Worm (Caenorhabditis elegans) whole organism, L1 larva: ENCODE data around the gene let-19.

ENCODE experiments used
- C16A3.4 ChIP-seq: fragments of 150-350 bp; optimal IDR thresholded peaks from 2 replicates; lab custom pipeline; 2014; ENCODE audit warnings: missing biosample characterization, missing genetic modification characterization
- C34B4.2 ChIP-seq: sonication (generic microtip); optimal IDR thresholded peaks from 2 replicates; lab custom pipeline; 2017; ENCODE audit warnings: mild to moderate bottlenecking, missing genetic modification characterization, missing compliant biosample characterization
- aha-1 ChIP-seq: fragments of 150-350 bp; optimal IDR thresholded peaks from 2 replicates; lab custom pipeline; 2014; ENCODE audit warnings: missing biosample characterization, missing genetic modification characterization
- alr-1 ChIP-seq: fragments of 200-800 bp; sonication (Bioruptor generic); optimal IDR thresholded peaks from 2 replicates; lab custom pipeline; 2018; ENCODE audit warnings: borderline replicate concordance, mild to moderate bottlenecking, missing genetic modification characterization, missing compliant biosample characterization
- aly-2 ChIP-seq: fragments of 150-350 bp; optimal IDR thresholded peaks from 2 replicates; lab custom pipeline; 2014; ENCODE audit warnings: missing biosample characterization, missing genetic modification characterization
- ceh-63 ChIP-seq: fragments of 200-800 bp; sonication (Bioruptor generic); optimal IDR thresholded peaks from 2 replicates; lab custom pipeline; 2018; ENCODE audit warnings: mild to moderate bottlenecking, missing genetic modification characterization, missing compliant biosample characterization
- ceh-8 ChIP-seq: fragments of 200-800 bp; sonication (Bioruptor generic); optimal IDR thresholded peaks from 2 replicates; lab custom pipeline; 2018; ENCODE audit warnings: mild to moderate bottlenecking, missing genetic modification characterization, moderate library complexity, missing compliant biosample characterization
- ceh-90 ChIP-seq: sonication (generic microtip); optimal IDR thresholded peaks from 2 replicates; lab custom pipeline; 2016; ENCODE audit warnings: missing genetic modification characterization, missing compliant biosample characterization
- ces-1 ChIP-seq: fragments of 150-350 bp; optimal IDR thresholded peaks from 2 replicates; lab custom pipeline; 2014; ENCODE audit warnings: missing biosample characterization, missing genetic modification reagents, missing genetic modification characterization
- dpl-1 ChIP-seq, 3 experiments: fragments of 150-350 bp in 2 of 3; sonication (generic microtip) in 1 of 3; optimal IDR thresholded peaks; 2 replicates each; lab custom pipeline; 2014 to 2017; ENCODE audit warnings: missing biosample characterization in 3 of 3, missing genetic modification characterization in 3 of 3, missing genetic modification reagents in 3 of 3
- dsc-1 ChIP-seq: sonication (generic microtip); optimal IDR thresholded peaks from 2 replicates; lab custom pipeline; 2016; ENCODE audit warnings: mild to moderate bottlenecking, missing genetic modification characterization, missing compliant biosample characterization
- efl-3 ChIP-seq: fragments of 200-800 bp; sonication (Bioruptor generic); optimal IDR thresholded peaks from 2 replicates; lab custom pipeline; 2018; ENCODE audit warnings: mild to moderate bottlenecking, missing genetic modification characterization, missing compliant biosample characterization
- egl-13 ChIP-seq: sonication (generic microtip); optimal IDR thresholded peaks from 2 replicates; lab custom pipeline; 2016; ENCODE audit warnings: missing genotype, missing genetic modification reagents, missing genetic modification characterization, missing compliant biosample characterization
- egl-27 ChIP-seq, 2 experiments: fragments of 150-350 bp in 1 of 2; sonication (generic microtip); optimal IDR thresholded peaks; 3 replicates each; lab custom pipeline; 2017 to 2018; ENCODE audit warnings: missing biosample characterization in 2 of 2, missing genetic modification characterization in 2 of 2, missing genetic modification reagents in 2 of 2
- fkh-8 ChIP-seq: sonication (generic microtip); optimal IDR thresholded peaks from 2 replicates; lab custom pipeline; 2016; ENCODE audit warnings: mild to moderate bottlenecking, missing genetic modification characterization, missing compliant biosample characterization
- fos-1 ChIP-seq: fragments of 150-350 bp; optimal IDR thresholded peaks from 2 replicates; lab custom pipeline; 2014; ENCODE audit warnings: missing biosample characterization, missing genetic modification characterization
- hlh-17 ChIP-seq: fragments of 200-800 bp; sonication (Bioruptor generic); optimal IDR thresholded peaks from 2 replicates; lab custom pipeline; 2018; ENCODE audit warnings: missing genetic modification characterization, mild to moderate bottlenecking, missing compliant biosample characterization, moderate library complexity, borderline replicate concordance
- hlh-4 ChIP-seq: sonication (generic microtip); optimal IDR thresholded peaks from 2 replicates; lab custom pipeline; 2016; ENCODE audit warnings: mild to moderate bottlenecking, missing genetic modification characterization, missing compliant biosample characterization
- isw-1 ChIP-seq: fragments of 200-800 bp; sonication (Bioruptor generic); IDR thresholded peaks from 2 replicates; pipeline ENCODE4 v1.3.6; 2022; ENCODE audit warnings: missing genetic modification characterization, missing compliant biosample characterization
- jun-1 ChIP-seq: fragments of 150-350 bp; optimal IDR thresholded peaks from 2 replicates; lab custom pipeline; 2014; ENCODE audit warnings: missing biosample characterization, missing genetic modification reagents, missing genetic modification characterization
- lin-13 ChIP-seq: fragments of 150-350 bp; optimal IDR thresholded peaks from 2 replicates; lab custom pipeline; 2014; ENCODE audit warnings: missing biosample characterization, missing genetic modification reagents, missing genetic modification characterization
- lin-14 ChIP-seq: fragments of 200-800 bp; sonication (Bioruptor generic); optimal IDR thresholded peaks from 2 replicates; lab custom pipeline; 2018; ENCODE audit warnings: mild to moderate bottlenecking, missing genetic modification characterization, moderate library complexity, missing compliant biosample characterization
- lin-35 ChIP-seq, 2 experiments: fragments of 150-350 bp; optimal IDR thresholded peaks; 2 replicates each; lab custom pipeline; 2014; ENCODE audit warnings: missing biosample characterization in 2 of 2, missing genetic modification characterization in 2 of 2, missing genetic modification reagents in 2 of 2
- mab-9 ChIP-seq: fragments of 200-800 bp; sonication (Bioruptor generic); IDR thresholded peaks from 2 replicates; pipeline ENCODE4 v1.3.6; 2022; ENCODE audit warnings: missing genetic modification reagents, missing genetic modification characterization, missing compliant biosample characterization
- mdl-1 ChIP-seq, 2 experiments: fragments of 150-350 bp; optimal IDR thresholded peaks; 2 replicates each; lab custom pipeline; 2014 to 2017; ENCODE audit warnings: missing biosample characterization in 2 of 2, missing genetic modification characterization in 2 of 2, inconsistent platforms in 1 of 2
- mef-2 ChIP-seq: fragments of 150-350 bp; optimal IDR thresholded peaks from 2 replicates; lab custom pipeline; 2014; ENCODE audit warnings: missing biosample characterization, missing genetic modification characterization
- nhr-12 ChIP-seq: sonication (generic microtip); optimal IDR thresholded peaks from 2 replicates; lab custom pipeline; 2017; ENCODE audit warnings: missing biosample characterization, missing genetic modification characterization
- nhr-19 ChIP-seq: fragments of 200-800 bp; sonication (Bioruptor generic); conservative IDR thresholded peaks from 2 replicates; pipeline ENCODE4 v1.3.6; 2022; ENCODE audit warnings: missing genetic modification characterization, missing compliant biosample characterization
- nhr-20 ChIP-seq: sonication (generic microtip); optimal IDR thresholded peaks from 2 replicates; lab custom pipeline; 2016; ENCODE audit warnings: mild to moderate bottlenecking, missing genetic modification characterization, missing compliant biosample characterization
- nhr-71 ChIP-seq: sonication (generic microtip); optimal IDR thresholded peaks from 2 replicates; lab custom pipeline; 2016; ENCODE audit warnings: mild to moderate bottlenecking, missing genetic modification characterization, moderate library complexity, missing compliant biosample characterization
- nhr-76 ChIP-seq: sonication (generic microtip); optimal IDR thresholded peaks from 2 replicates; lab custom pipeline; 2017; ENCODE audit warnings: missing biosample characterization, missing genetic modification characterization
- nhr-77 ChIP-seq: fragments of 150-350 bp; optimal IDR thresholded peaks from 2 replicates; lab custom pipeline; 2014; ENCODE audit warnings: missing biosample characterization, missing genetic modification characterization
- nhr-90 ChIP-seq: sonication (generic microtip); optimal IDR thresholded peaks from 2 replicates; lab custom pipeline; 2016; ENCODE audit warnings: mild to moderate bottlenecking, missing genetic modification characterization, missing compliant biosample characterization; ENCODE audit not compliant: poor library complexity
- pag-3 ChIP-seq: sonication (generic microtip); optimal IDR thresholded peaks from 2 replicates; lab custom pipeline; 2017; ENCODE audit warnings: missing genetic modification characterization, mild to moderate bottlenecking, missing compliant biosample characterization, antibody characterized with exemption, borderline replicate concordance; ENCODE audit not compliant: insufficient read depth
- pax-3 ChIP-seq: fragments of 200-800 bp; sonication (Bioruptor generic); optimal IDR thresholded peaks from 2 replicates; lab custom pipeline; 2018; ENCODE audit warnings: mild to moderate bottlenecking, missing genetic modification characterization, moderate library complexity, missing compliant biosample characterization
- skn-1 ChIP-seq: fragments of 150-350 bp; optimal IDR thresholded peaks from 2 replicates; lab custom pipeline; 2014; ENCODE audit warnings: missing biosample characterization, missing genetic modification characterization
- snu-23 ChIP-seq: sonication (generic microtip); optimal IDR thresholded peaks from 2 replicates; lab custom pipeline; 2016; ENCODE audit warnings: missing genetic modification characterization, missing compliant biosample characterization
- sox-4 ChIP-seq: sonication (generic microtip); optimal IDR thresholded peaks from 2 replicates; lab custom pipeline; 2016; ENCODE audit warnings: missing genetic modification characterization, missing compliant biosample characterization
- swsn-7 ChIP-seq: sonication (generic microtip); optimal IDR thresholded peaks from 2 replicates; lab custom pipeline; 2016; ENCODE audit warnings: missing genetic modification characterization, missing compliant biosample characterization
- tbx-2 ChIP-seq: sonication (generic microtip); optimal IDR thresholded peaks from 2 replicates; lab custom pipeline; 2016; ENCODE audit warnings: missing genetic modification characterization, missing compliant biosample characterization
- unc-130 ChIP-seq: fragments of 150-350 bp; optimal IDR thresholded peaks from 2 replicates; lab custom pipeline; 2017; ENCODE audit warnings: missing biosample characterization, missing genetic modification characterization, inconsistent platforms
- unc-62 ChIP-seq: fragments of 150-350 bp; optimal IDR thresholded peaks from 2 replicates; lab custom pipeline; 2014; ENCODE audit warnings: missing biosample characterization, missing genetic modification reagents, missing genetic modification characterization
- unc-86 ChIP-seq: sonication (generic microtip); optimal IDR thresholded peaks from 2 replicates; lab custom pipeline; 2016; ENCODE audit warnings: missing genetic modification characterization, missing compliant biosample characterization
- unc-98 ChIP-seq: fragments of 200-800 bp; sonication (Bioruptor generic); IDR thresholded peaks from 2 replicates; pipeline ENCODE4 v1.3.6; 2022; ENCODE audit warnings: missing genetic modification characterization, missing compliant biosample characterization
- vab-15 ChIP-seq: sonication (generic microtip); optimal IDR thresholded peaks from 2 replicates; lab custom pipeline; 2017; ENCODE audit warnings: missing genotype, mild to moderate bottlenecking, missing genetic modification characterization, missing compliant biosample characterization
- xbp-1 ChIP-seq: sonication (generic microtip); optimal IDR thresholded peaks from 2 replicates; lab custom pipeline; 2016; ENCODE audit warnings: missing genetic modification characterization, missing compliant biosample characterization
- zip-4 ChIP-seq: fragments of 200-800 bp; sonication (Bioruptor generic); optimal IDR thresholded peaks from 2 replicates; lab custom pipeline; 2018; ENCODE audit warnings: mild to moderate bottlenecking, missing genetic modification characterization, moderate library complexity, missing compliant biosample characterization

let-19 gene

DNA sequence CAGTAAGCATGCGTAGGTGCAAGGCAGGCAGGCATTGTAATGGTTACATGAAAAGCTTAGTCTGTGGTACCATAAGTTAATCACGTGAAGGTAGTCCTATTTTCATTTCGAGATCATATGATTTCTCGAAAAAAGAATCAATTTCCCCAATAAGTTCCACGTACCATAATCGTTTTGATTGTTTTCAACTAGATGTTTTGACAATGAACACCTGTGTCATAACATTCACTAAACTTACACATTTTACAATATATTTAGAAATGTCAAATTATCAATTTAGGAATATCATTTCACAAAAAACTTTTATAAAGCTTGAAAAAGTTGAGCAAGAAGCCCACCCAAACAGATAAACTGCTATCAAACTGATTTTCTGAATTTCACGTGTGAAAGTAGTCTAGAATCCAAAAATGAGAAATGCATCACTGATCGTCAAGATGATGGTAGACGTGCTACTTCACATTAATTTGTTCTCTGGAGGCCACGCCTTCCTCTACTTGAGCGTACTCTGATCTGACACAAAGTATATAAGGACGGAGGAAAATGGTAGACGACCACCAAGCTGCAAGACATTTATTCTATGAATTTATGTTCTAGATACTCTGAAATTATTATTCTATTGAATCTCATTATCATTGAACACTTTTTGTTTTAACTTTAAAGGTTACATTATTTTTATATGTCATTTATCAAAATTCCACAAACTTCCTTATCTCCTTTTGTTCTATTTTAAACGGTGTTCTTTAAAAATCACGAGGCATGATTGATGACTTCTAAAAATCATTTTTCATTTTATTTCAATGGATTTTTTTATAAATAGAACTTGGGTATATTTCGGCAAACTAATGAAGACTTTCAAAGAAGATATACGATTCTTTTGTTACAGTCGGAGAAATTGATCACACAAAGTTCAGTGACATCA lies 48.5 kb downstream of the let-19 start, which contains the start of gene F46C5.10 (continued):
- TF ChIP-seq sox-4 (tag; lab: Kevin White, UChicago), result no peak
- no peak for TF ChIP-seq ceh-90
- no peak for TF ChIP-seq unc-130 (tag; lab: Kevin White, UChicago)
- TF ChIP-seq hlh-17, result no peak
- peak; percentile 25 for TF ChIP-seq tbx-2 (tag; lab: Kevin White, UChicago)
- no peak for TF ChIP-seq xbp-1 (tag; lab: Kevin White, UChicago)
- no peak for TF ChIP-seq pax-3 (tag; lab: Kevin White, UChicago)
- no peak for TF ChIP-seq mab-9 (GFP tag; lab: Robert Waterston, UW)
- TF ChIP-seq fos-1 (tag; lab: Kevin White, UChicago), result no peak
- no peak for TF ChIP-seq aha-1 (tag; lab: Kevin White, UChicago)
- TF ChIP-seq pag-3 (tag; lab: Kevin White, UChicago), result no peak
- peak; percentile 55 for TF ChIP-seq nhr-20
- TF ChIP-seq mef-2, result no peak

DNA sequence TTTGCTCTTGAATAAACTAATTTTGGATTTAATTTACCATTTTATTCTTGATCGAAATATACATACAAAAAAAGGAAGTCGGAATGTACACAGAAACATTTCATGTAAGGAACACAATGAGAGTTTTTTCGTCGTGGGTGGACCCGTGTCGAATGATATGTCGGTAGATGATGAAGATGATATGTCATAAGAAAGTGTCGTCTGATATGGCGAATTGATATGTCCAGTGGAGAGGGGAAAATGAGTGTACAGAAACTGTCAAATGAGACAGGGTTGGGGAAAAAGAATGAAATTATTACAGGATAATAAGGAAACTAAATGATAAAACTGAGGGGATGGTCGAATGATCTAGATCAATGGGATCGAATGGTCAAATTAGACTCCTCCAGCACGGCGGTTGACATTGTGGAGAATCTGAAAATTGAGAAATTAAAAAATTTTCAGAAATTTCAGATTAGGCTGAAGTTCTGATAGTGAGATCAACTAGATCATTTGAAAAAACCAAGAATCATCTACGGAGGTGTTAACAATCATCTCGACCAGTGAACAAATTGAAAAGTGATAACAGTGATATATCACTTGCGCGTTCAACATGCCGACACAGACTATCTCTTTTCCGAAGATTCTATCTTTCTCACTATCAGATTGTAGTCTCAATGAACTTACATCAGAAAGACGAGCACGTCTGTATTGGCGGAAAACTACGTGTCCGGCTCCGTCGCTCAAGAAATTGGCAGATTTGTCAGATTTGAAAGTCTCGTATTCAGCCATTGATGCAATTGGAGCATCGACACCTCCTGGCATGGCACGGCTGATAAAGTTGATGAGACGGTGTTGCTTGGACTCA lies 49.6 kb downstream of the let-19 start:
- TF ChIP-seq unc-62 (GFP tag; lab: Kevin White, UChicago) (no peak), alr-1 (no peak), ces-1 (no peak), nhr-19 (peak; percentile 31; the same call in 1 of the 2 replicates), mdl-1 (tag; optimal IDR thresholded peaks at IDR 0.05; lab: Kevin White, UChicago) (no peak), lin-35 (GFP tag; optimal IDR thresholded peaks at IDR 0.05; lab: Kevin White, UChicago) (peak in 1 of 2 experiments; percentile 48), lin-13 (GFP tag; lab: Kevin White, UChicago) (peak; percentile 3), unc-98 (GFP tag; lab: Robert Waterston, UW) (no peak), aly-2 (peak; percentile 35), nhr-77 (tag; lab: Kevin White, UChicago) (no peak), dsc-1 (tag; lab: Kevin White, UChicago) (no peak), jun-1 (tag; lab: Kevin White, UChicago) (no peak), fkh-8 (tag; lab: Kevin White, UChicago) (no peak), skn-1 (no peak), egl-27 (tag; optimal IDR thresholded peaks at IDR 0.05; lab: Kevin White, UChicago) (no peak), nhr-90 (tag; lab: Kevin White, UChicago) (no peak), nhr-76 (tag; lab: Kevin White, UChicago) (no peak), nhr-71 (tag; lab: Kevin White, UChicago) (peak; percentile 35), C16A3.4 (tag; lab: Kevin White, UChicago) (no peak), ceh-63 (GFP tag; lab: Kevin White, UChicago) (no peak), ceh-8 (GFP tag; lab: Kevin White, UChicago) (no peak), efl-3 (GFP tag; lab: Kevin White, UChicago) (no peak), tbx-2 (tag; lab: Kevin White, UChicago) (peak; percentile 42), mab-9 (GFP tag; lab: Robert Waterston, UW) (no peak), isw-1 (GFP tag; lab: Robert Waterston, UW) (no peak), lin-14 (GFP tag; lab: Kevin White, UChicago) (peak; percentile 4), snu-23 (GFP tag; lab: Kevin White, UChicago) (peak; percentile 4), C34B4.2 (no peak), egl-13 (tag; lab: Kevin White, UChicago) (no peak), dpl-1 (GFP tag; optimal IDR thresholded peaks at IDR 0.05; lab: Kevin White, UChicago) (no peak), unc-86 (tag; lab: Kevin White, UChicago) (no peak), zip-4 (GFP tag; lab: Kevin White, UChicago) (no peak), vab-15 (no peak), swsn-7 (tag; lab: Kevin White, UChicago) (no peak), nhr-20 (peak; percentile 57), nhr-12 (tag; lab: Kevin White, UChicago) (no peak), hlh-4 (tag; lab: Kevin White, UChicago) (no peak)
